Worm (Caenorhabditis elegans) whole organism, early embryonic: ENCODE results near the gene T04F3.1.

ENCODE experiments used
- B0310.2 ChIP-seq: sonication (generic microtip); optimal IDR thresholded peaks from 2 replicates; lab custom pipeline; 2016; ENCODE audit warnings: mild to moderate bottlenecking, missing genetic modification characterization, missing compliant biosample characterization
- F13C5.2 ChIP-seq: sonication (generic microtip); optimal IDR thresholded peaks from 2 replicates; lab custom pipeline; 2017; ENCODE audit warnings: mild to moderate bottlenecking, missing genetic modification characterization, inconsistent platforms, missing compliant biosample characterization
- aly-1 ChIP-seq: sonication (generic microtip); optimal IDR thresholded peaks from 2 replicates; lab custom pipeline; 2016; ENCODE audit warnings: missing genetic modification characterization, missing compliant biosample characterization
- ama-1 ChIP-seq: fragments of 150-350 bp; optimal IDR thresholded peaks from 2 replicates; lab custom pipeline; 2014
- ceh-36 ChIP-seq: sonication (generic microtip); optimal IDR thresholded peaks from 2 replicates; lab custom pipeline; 2016; ENCODE audit warnings: missing genetic modification characterization, inconsistent platforms, missing compliant biosample characterization
- ets-7 ChIP-seq: sonication (generic microtip); optimal IDR thresholded peaks from 2 replicates; lab custom pipeline; 2016; ENCODE audit warnings: missing genotype, missing genetic modification characterization, missing compliant biosample characterization
- flt-1 ChIP-seq: fragments of 200-800 bp; sonication (Bioruptor generic); IDR thresholded peaks from 2 replicates; pipeline ENCODE4 v1.3.6; 2022; ENCODE audit warnings: missing genetic modification characterization, missing compliant biosample characterization
- hmbx-1 ChIP-seq: sonication (generic microtip); optimal IDR thresholded peaks from 2 replicates; lab custom pipeline; 2016; ENCODE audit warnings: mild to moderate bottlenecking, missing genetic modification characterization, missing compliant biosample characterization
- hmg-4 ChIP-seq: fragments of 200-800 bp; sonication (Bioruptor generic); optimal IDR thresholded peaks from 2 replicates; lab custom pipeline; 2018; ENCODE audit warnings: mild to moderate bottlenecking, missing genetic modification characterization, missing compliant biosample characterization
- hnd-1 ChIP-seq: sonication (generic microtip); optimal IDR thresholded peaks from 2 replicates; lab custom pipeline; 2016; ENCODE audit warnings: missing genetic modification characterization, missing compliant biosample characterization
- pes-1 ChIP-seq: fragments of 200-800 bp; sonication (Bioruptor generic); IDR thresholded peaks from 2 replicates; pipeline ENCODE4 v1.3.6; 2022; ENCODE audit warnings: missing genetic modification reagents, missing genetic modification characterization, missing compliant biosample characterization
- scrt-1 ChIP-seq: fragments of 200-800 bp; sonication (Bioruptor generic); IDR thresholded peaks from 2 replicates; pipeline ENCODE4 v1.3.6; 2022; ENCODE audit warnings: missing genetic modification characterization, missing compliant biosample characterization
- tbx-37 ChIP-seq: fragments of 200-800 bp; sonication (Bioruptor generic); conservative IDR thresholded peaks from 2 replicates; pipeline ENCODE4 v1.3.6; 2022; ENCODE audit warnings: missing genetic modification reagents, missing genetic modification characterization, missing compliant biosample characterization
- tra-4 ChIP-seq: sonication (generic microtip); optimal IDR thresholded peaks from 2 replicates; lab custom pipeline; 2017; ENCODE audit warnings: missing genetic modification characterization, missing compliant biosample characterization

- TF ChIP-seq ets-7 (tag; lab: Kevin White, UChicago) = no peak
- no peak for TF ChIP-seq ama-1 (lab: Kevin White, UChicago)
- TF ChIP-seq hmg-4 (GFP tag; lab: Kevin White, UChicago) = no peak
- no peak for TF ChIP-seq B0310.2 (tag; lab: Kevin White, UChicago)
- no peak for TF ChIP-seq ceh-36 (tag; lab: Kevin White, UChicago)
- TF ChIP-seq scrt-1 (GFP tag; lab: Robert Waterston, UW) = no peak
- TF ChIP-seq hmbx-1 = no peak
- no peak for TF ChIP-seq aly-1 (tag; lab: Kevin White, UChicago)
- no peak for TF ChIP-seq pes-1
- TF ChIP-seq hnd-1 (tag; lab: Kevin White, UChicago) = no peak
- no peak for TF ChIP-seq tbx-37 (GFP tag; lab: Robert Waterston, UW)
- TF ChIP-seq F13C5.2 (tag; lab: Kevin White, UChicago) = no peak
- TF ChIP-seq flt-1 = no peak
- TF ChIP-seq tra-4 (tag; lab: Kevin White, UChicago) = no peak
These were observed 3.0 kb upstream of the T04F3.1 start, which contains the start of gene spe-42 for ce11 chrV:11736896-11737295.
